Worm (Caenorhabditis elegans) whole organism, L3 larva: ENCODE data around the gene H03A11.13.

ENCODE experiments used
- lsy-12 ChIP-seq: sonication (generic microtip); optimal IDR thresholded peaks from 2 replicates; lab custom pipeline; 2016; ENCODE audit warnings: mild to moderate bottlenecking, missing genetic modification characterization, missing compliant biosample characterization
- zag-1 ChIP-seq: fragments of 150-350 bp; optimal IDR thresholded peaks from 2 replicates; lab custom pipeline; 2014; ENCODE audit warnings: missing biosample characterization, missing genetic modification characterization

DNA sequence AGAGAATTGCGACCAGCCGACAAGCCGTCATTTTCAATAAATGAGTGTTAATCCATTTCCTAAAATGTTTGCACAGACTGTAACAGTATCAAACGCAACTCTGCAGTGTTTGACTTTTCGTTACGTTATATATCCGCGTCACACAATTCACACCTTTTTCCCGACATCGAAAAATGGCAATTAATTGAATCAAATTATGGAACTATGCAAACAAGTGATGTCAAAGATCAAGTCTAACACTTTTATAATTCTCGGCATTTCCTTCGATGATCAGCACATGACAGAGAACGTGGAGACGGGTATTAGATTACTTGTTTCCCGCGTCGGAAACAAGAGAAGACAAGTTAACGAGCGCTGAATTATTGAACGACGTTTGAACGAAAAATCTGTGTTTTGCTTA, 18.7 kb downstream of the H03A11.13 start, which contains the start of gene phat-6:
- TF ChIP-seq lsy-12 (tag; lab: Kevin White, UChicago): no peak
- no peak for TF ChIP-seq zag-1 (tag; lab: Kevin White, UChicago)
